Fruit fly (Drosophila melanogaster): Measurements from ENCODE around the gene spri.

spri gene

DNA sequence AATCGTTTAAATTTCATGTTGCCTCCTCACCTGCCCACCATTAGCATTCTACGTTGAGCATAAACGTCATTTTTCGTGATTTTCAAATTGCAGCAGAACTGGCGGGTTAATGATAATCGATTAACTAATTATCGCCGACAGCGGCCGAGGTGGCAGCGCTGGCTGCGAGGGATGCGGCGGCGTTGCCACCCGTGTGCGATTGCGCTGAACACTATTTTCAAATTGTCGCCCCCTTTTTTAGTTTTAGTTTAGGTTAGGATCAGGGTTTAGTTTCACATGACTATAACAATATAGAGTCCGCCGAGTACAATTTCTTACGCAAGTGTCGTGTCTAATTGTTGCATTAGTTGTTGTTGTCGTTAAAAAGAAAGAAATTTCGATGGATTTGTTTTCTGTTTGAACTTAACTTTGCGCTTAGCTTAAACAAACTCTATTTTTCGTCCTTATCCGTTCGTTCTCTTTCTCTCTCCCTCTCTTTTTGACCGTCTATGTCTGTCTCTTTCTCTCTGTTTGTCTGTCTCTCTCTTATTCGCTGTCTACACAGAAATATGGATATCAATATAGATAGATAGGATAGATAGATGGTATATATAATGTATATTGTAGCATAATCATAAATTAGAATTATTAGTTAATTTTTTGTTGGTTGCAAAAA is 122.0 kb downstream of the spri start:
- TF ChIP-seq cyc (GFP tag; optimal IDR thresholded peaks at IDR 0.05) (no peak), CG9139 (GFP tag; optimal IDR thresholded peaks at IDR 0.05) (no peak), Hr39 (GFP tag; optimal IDR thresholded peaks at IDR 0.05) (no peak), Lpt (GFP tag; optimal IDR thresholded peaks at IDR 0.05) (no peak), CG6276 (GFP tag; optimal IDR thresholded peaks at IDR 0.05) (no peak), vri (GFP tag; optimal IDR thresholded peaks at IDR 0.05) (no peak), CG15336 (GFP tag; IDR thresholded peaks at IDR 0.05) (no peak), CG16779 (tag; optimal IDR thresholded peaks at IDR 0.05) (no peak), spab (GFP tag; optimal IDR thresholded peaks at IDR 0.05) (no peak), Ets96B (tag; optimal IDR thresholded peaks at IDR 0.05) (no peak), CG6808 (GFP tag; optimal IDR thresholded peaks at IDR 0.05) (no peak), Eip93F (GFP tag; optimal IDR thresholded peaks at IDR 0.05) (no peak), Gug (GFP tag; IDR thresholded peaks at IDR 0.05) (no peak), acj6 (GFP tag; optimal IDR thresholded peaks at IDR 0.05) (no peak), dsx (GFP tag; optimal IDR thresholded peaks at IDR 0.05; ENCODE audit: poor library complexity, severe bottlenecking) (no peak), CG1621 (tag; optimal IDR thresholded peaks at IDR 0.05) (no peak), CG8632 (GFP tag; optimal IDR thresholded peaks at IDR 0.05) (no peak), CG34406 (GFP tag; optimal IDR thresholded peaks at IDR 0.05) (no peak), CG3919 (GFP tag; optimal IDR thresholded peaks at IDR 0.05) (no peak), CG10669 (GFP tag; optimal IDR thresholded peaks at IDR 0.05) (no peak), CG4318 (GFP tag; optimal IDR thresholded peaks at IDR 0.05) (no peak), dac (GFP tag; optimal IDR thresholded peaks at IDR 0.05) (no peak), Ets21C (GFP tag; optimal IDR thresholded peaks at IDR 0.05) (no peak), CG6792 (GFP tag; optimal IDR thresholded peaks at IDR 0.05) (no peak), lz (GFP tag; optimal IDR thresholded peaks at IDR 0.05) (no peak), fd59A (GFP tag; optimal IDR thresholded peaks at IDR 0.05) (no peak), topi (GFP tag; optimal IDR thresholded peaks at IDR 0.05) (no peak), CG10631 (GFP tag; optimal IDR thresholded peaks at IDR 0.05) (no peak), Sox15 (GFP tag; optimal IDR thresholded peaks at IDR 0.05) (no peak), Sox14 (GFP tag; optimal IDR thresholded peaks at IDR 0.05) (peak; percentile 13), Eip78C (GFP tag) (peak; percentile 45), achi (GFP tag; optimal IDR thresholded peaks at IDR 0.05) (peak; percentile 77), svp (GFP tag) (no peak), Eip75B (GFP tag; optimal IDR thresholded peaks at IDR 0.05) (no peak), pdm3 (GFP tag; optimal IDR thresholded peaks at IDR 0.05) (no peak), CG6163 (GFP tag; IDR thresholded peaks at IDR 0.05) (0 out of 3 replicates have a peak, but pooled peaks have one; percentile 25), CG8119 (GFP tag; IDR thresholded peaks at IDR 0.05) (no peak), CG11902 (GFP tag; optimal IDR thresholded peaks at IDR 0.05) (no peak), CG31627 (GFP tag; optimal IDR thresholded peaks at IDR 0.05) (peak; percentile 15), OdsH (GFP tag; optimal IDR thresholded peaks at IDR 0.05) (no peak), fkh (GFP tag; optimal IDR thresholded peaks at IDR 0.05) (no peak), esn (GFP tag; optimal IDR thresholded peaks at IDR 0.05) (peak; percentile 28)

- no peak for TF ChIP-seq Gug (GFP tag; IDR thresholded peaks at IDR 0.05)
- no peak for TF ChIP-seq svp (GFP tag)
- no peak for TF ChIP-seq fd59A (GFP tag; optimal IDR thresholded peaks at IDR 0.05)
- no peak for TF ChIP-seq Hr39 (GFP tag; optimal IDR thresholded peaks at IDR 0.05)
- TF ChIP-seq Met (GFP tag; optimal IDR thresholded peaks at IDR 0.05), result no peak
- no peak for TF ChIP-seq Lpt (GFP tag; optimal IDR thresholded peaks at IDR 0.05)
- TF ChIP-seq topi (GFP tag; optimal IDR thresholded peaks at IDR 0.05), result no peak
- no peak for TF ChIP-seq cyc (GFP tag; optimal IDR thresholded peaks at IDR 0.05)
- no peak for TF ChIP-seq dac (GFP tag; optimal IDR thresholded peaks at IDR 0.05)
- TF ChIP-seq Sox102F (GFP tag; optimal IDR thresholded peaks at IDR 0.05), result no peak
- no peak for TF ChIP-seq Smox (GFP tag; optimal IDR thresholded peaks at IDR 0.05)
- TF ChIP-seq Eip78C (GFP tag), result peak; percentile 69
- no peak for TF ChIP-seq CG31627 (GFP tag; optimal IDR thresholded peaks at IDR 0.05)
- peak; percentile 11 for TF ChIP-seq achi (GFP tag; optimal IDR thresholded peaks at IDR 0.05)
- TF ChIP-seq spab (GFP tag; optimal IDR thresholded peaks at IDR 0.05), result no peak
- peak; percentile 25 for TF ChIP-seq esn (GFP tag; optimal IDR thresholded peaks at IDR 0.05)
- no peak for TF ChIP-seq salr (GFP tag; optimal IDR thresholded peaks at IDR 0.05)
- TF ChIP-seq CG7368 (GFP tag; optimal IDR thresholded peaks at IDR 0.05), result peak; percentile 18
- no peak for TF ChIP-seq Hr4 (GFP tag; optimal IDR thresholded peaks at IDR 0.05)
- no peak for TF ChIP-seq CG6792 (GFP tag; optimal IDR thresholded peaks at IDR 0.05)
- no peak for TF ChIP-seq lz (GFP tag; optimal IDR thresholded peaks at IDR 0.05)
- no peak for TF ChIP-seq CG4318 (GFP tag; optimal IDR thresholded peaks at IDR 0.05)
- no peak for TF ChIP-seq CG9139 (GFP tag; optimal IDR thresholded peaks at IDR 0.05)
- no peak for TF ChIP-seq Eip93F (GFP tag; optimal IDR thresholded peaks at IDR 0.05)
- no peak for TF ChIP-seq CG10669 (GFP tag; optimal IDR thresholded peaks at IDR 0.05)
- no peak for TF ChIP-seq net (GFP tag; optimal IDR thresholded peaks at IDR 0.05)
- TF ChIP-seq CG6854 (GFP tag; optimal IDR thresholded peaks at IDR 0.05), result peak; percentile 36
Observed at dm6 chrX:10461938-10462337, 123.3 kb downstream of the spri start.

Data from whole organism, prepupa.